Worm (Caenorhabditis elegans) whole organism, early embryonic: ENCODE measurements around the gene srh-192.

Source experiments
- ceh-36 ChIP-seq: sonication (generic microtip); optimal IDR thresholded peaks from 2 replicates; lab custom pipeline; 2016; ENCODE audit warnings: missing genetic modification characterization, inconsistent platforms, missing compliant biosample characterization
- flt-1 ChIP-seq: fragments of 200-800 bp; sonication (Bioruptor generic); IDR thresholded peaks from 2 replicates; pipeline ENCODE4 v1.3.6; 2022; ENCODE audit warnings: missing genetic modification characterization, missing compliant biosample characterization
- hmbx-1 ChIP-seq: sonication (generic microtip); optimal IDR thresholded peaks from 2 replicates; lab custom pipeline; 2016; ENCODE audit warnings: mild to moderate bottlenecking, missing genetic modification characterization, missing compliant biosample characterization
- tbx-37 ChIP-seq: fragments of 200-800 bp; sonication (Bioruptor generic); conservative IDR thresholded peaks from 2 replicates; pipeline ENCODE4 v1.3.6; 2022; ENCODE audit warnings: missing genetic modification reagents, missing genetic modification characterization, missing compliant biosample characterization
- tra-4 ChIP-seq: sonication (generic microtip); optimal IDR thresholded peaks from 2 replicates; lab custom pipeline; 2017; ENCODE audit warnings: missing genetic modification characterization, missing compliant biosample characterization

- TF ChIP-seq tra-4 (tag; lab: Kevin White, UChicago) (no peak), tbx-37 (no peak), hmbx-1 (no peak), ceh-36 (tag; lab: Kevin White, UChicago) (no peak), flt-1 (GFP tag; lab: Robert Waterston, UW) (no peak)
These were observed 49.6 kb upstream of the srh-192 start, which contains the start of gene grl-13 for ce11 chrV:4364517-4364916.
